Worm (Caenorhabditis elegans) whole organism, L4 larva: ENCODE results near the gene Y54F10AR.2.

Source experiments
- D1046.2 ChIP-seq: fragments of 200-800 bp; sonication (Bioruptor generic); IDR thresholded peaks from 2 replicates; pipeline ENCODE4 v1.3.6; 2022; ENCODE audit warnings: missing genetic modification characterization, missing compliant biosample characterization
- F37D6.2 ChIP-seq: sonication (generic microtip); optimal IDR thresholded peaks from 2 replicates; lab custom pipeline; 2016; ENCODE audit warnings: mild to moderate bottlenecking, missing genetic modification characterization, missing compliant biosample characterization
- F44E2.7 ChIP-seq: fragments of 200-800 bp; sonication (Bioruptor generic); IDR thresholded peaks from 2 replicates; pipeline ENCODE4 v2.1.2; 2022; ENCODE audit warnings: missing genetic modification characterization, missing compliant biosample characterization
- R02D3.7 ChIP-seq: fragments of 150-350 bp; sonication (generic microtip); optimal IDR thresholded peaks from 3 replicates; lab custom pipeline; 2014; ENCODE audit warnings: missing biosample characterization, missing genetic modification characterization
- T20F7.1 ChIP-seq: fragments of 200-800 bp; sonication (Bioruptor generic); optimal IDR thresholded peaks from 2 replicates; lab custom pipeline; 2018; ENCODE audit warnings: mild to moderate bottlenecking, missing genetic modification characterization, missing compliant biosample characterization
- T26A8.4 ChIP-seq: fragments of 200-800 bp; sonication (Bioruptor generic); IDR thresholded peaks from 2 replicates; pipeline ENCODE4 v1.3.6; 2022; ENCODE audit warnings: missing genetic modification characterization, missing compliant biosample characterization
- Y75B8A.6 ChIP-seq: fragments of 200-800 bp; sonication (Bioruptor generic); IDR thresholded peaks from 2 replicates; pipeline ENCODE4 v1.3.6; 2022; ENCODE audit warnings: missing genetic modification reagents, missing genetic modification characterization, missing compliant biosample characterization
- ZK337.2 ChIP-seq: fragments of 200-800 bp; sonication (Bioruptor generic); IDR thresholded peaks from 2 replicates; pipeline ENCODE4 v1.3.6; 2022; ENCODE audit warnings: missing genetic modification reagents, missing genetic modification characterization, missing compliant biosample characterization
- ZK546.5 ChIP-seq, 2 experiments: sonication (generic microtip); optimal IDR thresholded peaks; 2 replicates each; lab custom pipeline; 2017; ENCODE audit warnings: missing biosample characterization in 2 of 2, missing genetic modification characterization in 2 of 2
- aha-1 ChIP-seq: fragments of 150-350 bp; peaks from one replicate; lab custom pipeline; 2014; ENCODE audit warnings: missing biosample characterization, missing genetic modification characterization
- attf-4 ChIP-seq: sonication (generic microtip); optimal IDR thresholded peaks from 3 replicates; lab custom pipeline; 2017; ENCODE audit warnings: missing biosample characterization, missing genetic modification characterization
- ceh-28 ChIP-seq: fragments of 150-350 bp; optimal IDR thresholded peaks from 2 replicates; lab custom pipeline; 2014; ENCODE audit warnings: missing biosample characterization, missing genetic modification reagents, missing genetic modification characterization
- ceh-32 ChIP-seq: sonication (generic microtip); optimal IDR thresholded peaks from 2 replicates; lab custom pipeline; 2016; ENCODE audit warnings: mild to moderate bottlenecking, missing genetic modification characterization, missing compliant biosample characterization; ENCODE audit not compliant: poor library complexity
- ceh-82 ChIP-seq: sonication (generic microtip); optimal IDR thresholded peaks from 2 replicates; lab custom pipeline; 2017; ENCODE audit warnings: missing biosample characterization, missing genetic modification characterization
- daf-12 ChIP-seq: fragments of 150-350 bp; optimal IDR thresholded peaks from 2 replicates; lab custom pipeline; 2014; ENCODE audit warnings: missing biosample characterization, missing genetic modification reagents, missing genetic modification characterization
- daf-16 ChIP-seq, 3 experiments: sonication (generic microtip); optimal IDR thresholded peaks; 2 replicates each; lab custom pipeline; 2016 to 2017; ENCODE audit warnings: missing genetic modification characterization in 3 of 3, missing genetic modification reagents in 3 of 3, mild to moderate bottlenecking in 2 of 3, missing compliant biosample characterization in 2 of 3, missing biosample characterization in 1 of 3, moderate library complexity in 1 of 3
- daf-19 ChIP-seq: fragments of 200-800 bp; sonication (Bioruptor generic); conservative IDR thresholded peaks from 2 replicates; pipeline ENCODE4 v1.3.6; 2022; ENCODE audit warnings: missing genetic modification characterization, missing compliant biosample characterization
- dmd-9 ChIP-seq: fragments of 200-800 bp; sonication (Bioruptor generic); IDR thresholded peaks from 2 replicates; pipeline ENCODE4 v1.3.6; 2022; ENCODE audit warnings: missing genetic modification reagents, missing genetic modification characterization, missing compliant biosample characterization
- fkh-10 ChIP-seq: fragments of 150-350 bp; optimal IDR thresholded peaks from 2 replicates; lab custom pipeline; 2014; ENCODE audit warnings: missing biosample characterization, missing genetic modification reagents, missing genetic modification characterization
- fos-1 ChIP-seq: fragments of 150-350 bp; optimal IDR thresholded peaks from 2 replicates; lab custom pipeline; 2014; ENCODE audit warnings: missing biosample characterization, missing genetic modification characterization
- hif-1 ChIP-seq, 2 experiments: sonication (generic microtip); optimal IDR thresholded peaks; 2 replicates each; lab custom pipeline; 2016 to 2017; ENCODE audit warnings: missing compliant biosample characterization in 2 of 2, missing genetic modification characterization in 2 of 2, missing genetic modification reagents in 2 of 2, missing genotype in 2 of 2, mild to moderate bottlenecking in 1 of 2
- hlh-11 ChIP-seq: fragments of 200-800 bp; sonication (Bioruptor generic); optimal IDR thresholded peaks from 2 replicates; lab custom pipeline; 2018; ENCODE audit warnings: mild to moderate bottlenecking, missing genetic modification characterization, missing compliant biosample characterization
- hlh-30 ChIP-seq: sonication (generic microtip); optimal IDR thresholded peaks from 2 replicates; lab custom pipeline; 2017; ENCODE audit warnings: antibody characterized with exemption, mild to moderate bottlenecking, missing genetic modification characterization, missing compliant biosample characterization; ENCODE audit not compliant: insufficient read depth
- hmg-1.1 ChIP-seq: fragments of 200-800 bp; sonication (Bioruptor generic); IDR thresholded peaks from 2 replicates; pipeline ENCODE4 v1.3.6; 2022; ENCODE audit warnings: missing genetic modification reagents, missing genetic modification characterization, missing compliant biosample characterization
- jun-1 ChIP-seq: fragments of 150-350 bp; optimal IDR thresholded peaks from 2 replicates; lab custom pipeline; 2014; ENCODE audit warnings: missing biosample characterization, missing genetic modification reagents, missing genetic modification characterization
- lim-7 ChIP-seq: fragments of 200-800 bp; sonication (Bioruptor generic); IDR thresholded peaks from 2 replicates; pipeline ENCODE4 v1.3.6; 2022; ENCODE audit warnings: missing genetic modification characterization, missing compliant biosample characterization
- lin-1 ChIP-seq: fragments of 200-800 bp; sonication (Bioruptor generic); IDR thresholded peaks from 2 replicates; pipeline ENCODE4 v1.3.6; 2022; ENCODE audit warnings: missing genetic modification reagents, missing genetic modification characterization, missing compliant biosample characterization
- lin-13 ChIP-seq: fragments of 150-350 bp; optimal IDR thresholded peaks from 2 replicates; lab custom pipeline; 2014; ENCODE audit warnings: missing biosample characterization, missing genetic modification reagents, missing genetic modification characterization
- lin-15B ChIP-seq: fragments of 150-350 bp; sonication (generic microtip); optimal IDR thresholded peaks from 3 replicates; lab custom pipeline; 2014; ENCODE audit warnings: missing biosample characterization, missing genetic modification characterization
- lsy-2 ChIP-seq, 2 experiments: fragments of 150-350 bp in 1 of 2; sonication (generic microtip) in 1 of 2; optimal IDR thresholded peaks; 2 replicates each; lab custom pipeline; 2014 to 2017; ENCODE audit warnings: missing biosample characterization in 2 of 2, missing genetic modification characterization in 2 of 2
- madf-5 ChIP-seq, 2 experiments: fragments of 200-800 bp; sonication (Bioruptor generic); IDR thresholded peaks; 2 replicates each; pipeline ENCODE4 v1.3.6; 2022; ENCODE audit warnings: missing compliant biosample characterization in 2 of 2, missing genetic modification characterization in 2 of 2
- mdl-1 ChIP-seq, 2 experiments: fragments of 150-350 bp in 1 of 2; sonication (generic microtip) in 1 of 2; optimal IDR thresholded peaks; 2 replicates each; lab custom pipeline; 2014 to 2017; ENCODE audit warnings: missing biosample characterization in 2 of 2, missing genetic modification characterization in 2 of 2
- mep-1 ChIP-seq: fragments of 150-350 bp; sonication (generic microtip); optimal IDR thresholded peaks from 3 replicates; lab custom pipeline; 2014; ENCODE audit warnings: missing biosample characterization, missing genetic modification characterization
- mxl-3 ChIP-seq: fragments of 200-800 bp; sonication (Bioruptor generic); optimal IDR thresholded peaks from 2 replicates; lab custom pipeline; 2018; ENCODE audit warnings: mild to moderate bottlenecking, missing genetic modification characterization, missing compliant biosample characterization
- nhr-25 ChIP-seq: sonication (generic microtip); optimal IDR thresholded peaks from 2 replicates; lab custom pipeline; 2017; ENCODE audit warnings: missing genetic modification characterization, mild to moderate bottlenecking, missing compliant biosample characterization, antibody characterized with exemption, moderate library complexity, borderline replicate concordance; ENCODE audit not compliant: insufficient read depth
- nhr-48 ChIP-seq: sonication (generic microtip); optimal IDR thresholded peaks from 2 replicates; lab custom pipeline; 2016; ENCODE audit warnings: mild to moderate bottlenecking, missing genetic modification characterization, missing compliant biosample characterization
- rbr-2 ChIP-seq: sonication (generic microtip); optimal IDR thresholded peaks from 2 replicates; lab custom pipeline; 2016; ENCODE audit warnings: missing genotype, missing genetic modification characterization, missing compliant biosample characterization
- saeg-2 ChIP-seq: fragments of 200-800 bp; sonication (Bioruptor generic); IDR thresholded peaks from 2 replicates; pipeline ENCODE4 v1.3.6; 2022; ENCODE audit warnings: missing genetic modification reagents, missing genetic modification characterization, missing compliant biosample characterization
- set-16 ChIP-seq: fragments of 200-800 bp; sonication (Bioruptor generic); IDR thresholded peaks from 2 replicates; pipeline ENCODE4 v1.3.6; 2022; ENCODE audit warnings: missing genetic modification reagents, missing genetic modification characterization, missing compliant biosample characterization
- tag-97 ChIP-seq: fragments of 200-800 bp; sonication (Bioruptor generic); IDR thresholded peaks from 2 replicates; pipeline ENCODE4 v1.3.6; 2022; ENCODE audit warnings: missing genetic modification characterization, missing compliant biosample characterization
- unc-62 ChIP-seq, 3 experiments: fragments of 150-350 bp in 1 of 3; sonication (generic microtip); optimal IDR thresholded peaks in 2 of 3; peaks in 1 of 3; 1 replicate in 1 of 3; 2 replicates in 2 of 3; lab custom pipeline; 2014 to 2017; ENCODE audit warnings: missing biosample characterization in 3 of 3, missing genetic modification characterization in 3 of 3, missing genetic modification reagents in 3 of 3, missing genotype in 1 of 3
- zfp-2 ChIP-seq: sonication (generic microtip); optimal IDR thresholded peaks from 2 replicates; lab custom pipeline; 2016; ENCODE audit warnings: mild to moderate bottlenecking, missing genetic modification characterization, missing compliant biosample characterization
- zfp-3 ChIP-seq: fragments of 200-800 bp; sonication (Bioruptor generic); conservative IDR thresholded peaks from 2 replicates; pipeline ENCODE4 v1.3.6; 2022; ENCODE audit warnings: missing genetic modification reagents, missing genetic modification characterization, missing compliant biosample characterization
- zip-2 ChIP-seq: fragments of 150-350 bp; optimal IDR thresholded peaks from 2 replicates; lab custom pipeline; 2014; ENCODE audit warnings: missing biosample characterization, missing genetic modification characterization

Gene Y54F10AR.2

DNA sequence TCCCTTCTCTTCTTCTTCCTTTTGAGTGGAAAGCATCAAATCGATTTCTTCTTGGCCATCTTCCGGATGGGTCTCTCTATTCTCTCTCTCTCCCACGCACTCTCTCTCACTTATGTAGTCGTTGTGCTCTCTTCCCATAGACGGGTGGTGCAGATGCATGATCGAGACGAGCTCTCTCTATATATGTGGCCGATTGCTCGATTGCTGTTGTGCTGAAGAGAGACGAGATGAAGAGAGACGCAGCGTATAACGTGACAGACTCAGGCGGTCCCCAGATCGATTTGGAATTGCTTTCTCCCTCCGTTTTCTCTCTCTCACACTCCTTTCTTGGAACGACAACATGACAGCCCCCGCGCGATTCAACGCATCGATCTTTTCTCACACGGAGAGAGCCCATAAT is 38.6 kb downstream of the Y54F10AR.2 start:
- TF ChIP-seq T20F7.1 (GFP tag; lab: Kevin White, UChicago) (no peak), hlh-30 (tag; lab: Kevin White, UChicago) (peak; percentile 88), hlh-11 (tag; lab: Kevin White, UChicago) (no peak), mep-1 (tag; lab: Kevin White, UChicago) (peak; percentile 44), nhr-48 (tag; lab: Kevin White, UChicago) (no peak), F37D6.2 (tag; lab: Kevin White, UChicago) (peak; percentile 77), hmg-1.1 (peak; percentile 31; the same call in 1 of the 2 replicates), set-16 (peak; percentile 44; the same call in 1 of the 2 replicates), unc-62 (GFP tag; optimal IDR thresholded peaks at IDR 0.05 in 1 of 2; lab: Kevin White, UChicago) (peak in 1 of 2 experiments; percentile 49), unc-62 (tag; optimal IDR thresholded peaks at IDR 0.05; lab: Kevin White, UChicago) (no peak), hif-1 (tag; optimal IDR thresholded peaks at IDR 0.05; lab: Kevin White, UChicago) (peak in 1 of 2 experiments; percentile 14), rbr-2 (peak; percentile 65), mdl-1 (tag; optimal IDR thresholded peaks at IDR 0.05; lab: Kevin White, UChicago) (peak in 1 of 2 experiments; percentile 45), lsy-2 (tag; optimal IDR thresholded peaks at IDR 0.05; lab: Kevin White, UChicago) (peak; percentile 41 to 63)

DNA sequence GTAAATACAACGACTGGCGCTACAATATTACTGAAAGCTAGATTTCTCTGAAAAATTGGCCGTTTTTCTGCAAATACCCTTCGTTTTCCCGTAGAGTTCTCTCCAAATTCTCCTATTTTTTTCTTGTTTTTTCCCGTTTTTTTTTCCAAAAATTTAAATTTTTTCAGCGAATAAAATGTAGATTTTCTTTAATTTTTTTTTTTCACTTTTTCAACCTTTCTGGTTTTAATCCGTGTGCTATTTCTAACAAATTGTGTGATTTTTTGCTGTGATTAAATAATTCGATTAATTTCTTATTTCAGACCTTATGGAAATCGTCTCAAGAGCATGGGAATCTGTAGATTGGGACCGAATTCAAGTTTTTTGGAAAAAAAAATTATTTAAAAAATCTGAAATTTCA is 41.0 kb downstream of the Y54F10AR.2 start, which contains the start of gene cone-1:
cone-1 (plus strand) TSS at position 301 of the 400 bp plus-strand sequence.
- TF ChIP-seq aha-1: peak; percentile 27
- no peak for TF ChIP-seq mep-1 (tag; lab: Kevin White, UChicago)
- TF ChIP-seq, all 104 proteins: peak for 1

DNA sequence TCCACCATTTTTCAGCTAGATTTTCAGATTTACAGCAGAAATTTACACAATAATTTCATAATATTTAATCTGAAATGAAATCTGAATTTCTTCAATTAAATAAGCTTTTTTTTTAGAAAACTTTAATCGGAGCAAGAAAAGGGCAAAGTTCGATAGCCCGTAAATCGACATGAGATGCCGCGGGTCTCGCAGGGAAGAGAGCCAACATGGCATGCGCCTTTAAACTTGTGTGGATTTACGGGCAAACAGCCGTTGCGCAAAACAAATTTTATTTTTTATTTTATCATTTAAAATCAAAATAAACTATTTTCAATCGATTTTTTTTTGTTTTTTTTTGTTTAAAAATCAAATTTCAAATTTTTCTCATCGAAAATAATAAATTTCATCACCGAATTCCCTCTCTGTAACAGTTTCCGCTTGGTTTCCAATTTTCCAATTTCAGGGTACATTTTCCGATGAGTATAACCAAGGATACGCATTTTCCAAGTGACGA is 42.7 kb downstream of the Y54F10AR.2 start, which contains the start of the genes Y54F10AM.15, rbc-2 and ndua-8:
Y54F10AM.15 (minus strand) TSS at position 59 of the 493 bp plus-strand sequence.
rbc-2 (minus strand) TSS at position 69 of the 493 bp plus-strand sequence.
ndua-8 (plus strand) TSS at position 443 of the 493 bp plus-strand sequence.
- TF ChIP-seq set-16 (no peak), mdl-1 (tag; optimal IDR thresholded peaks at IDR 0.05; lab: Kevin White, UChicago) (peak; percentile 28 to 68), lin-13 (GFP tag; lab: Kevin White, UChicago) (peak; percentile 92), fkh-10 (GFP tag; lab: Kevin White, UChicago) (peak; percentile 92), nhr-48 (tag; lab: Kevin White, UChicago) (no peak), lin-15B (tag; lab: Kevin White, UChicago) (peak; percentile 62), attf-4 (tag; lab: Kevin White, UChicago) (no peak), daf-19 (GFP tag; lab: Robert Waterston, UW) (no peak), R02D3.7 (tag; lab: Kevin White, UChicago) (peak; percentile 99), lsy-2 (tag; optimal IDR thresholded peaks at IDR 0.05; lab: Kevin White, UChicago) (peak; percentile 86 to 96), ZK546.5 (tag; optimal IDR thresholded peaks at IDR 0.05; lab: Kevin White, UChicago) (peak in 1 of 2 experiments; percentile 64), tag-97 (GFP tag; lab: Robert Waterston, UW) (no peak), ceh-82 (tag; lab: Kevin White, UChicago) (no peak), zfp-3 (GFP tag; lab: Robert Waterston, UW) (peak; percentile 67; the same call in 1 of the 2 replicates), ZK337.2 (no peak), ceh-32 (tag; lab: Kevin White, UChicago) (no peak), lin-1 (no peak), saeg-2 (GFP tag; lab: Robert Waterston, UW) (no peak), fos-1 (tag; lab: Kevin White, UChicago) (no peak), lim-7 (GFP tag; lab: Robert Waterston, UW) (no peak), zip-2 (no peak), dmd-9 (GFP tag; lab: Robert Waterston, UW) (peak; percentile 71; the same call in 1 of the 2 replicates), madf-5 (GFP tag; IDR thresholded peaks at IDR 0.05; lab: Robert Waterston, UW) (no peak), zfp-2 (tag; lab: Kevin White, UChicago) (peak; percentile 84), D1046.2 (GFP tag; lab: Robert Waterston, UW) (no peak), nhr-25 (tag; lab: Kevin White, UChicago) (peak; percentile 75), daf-12 (no peak), mxl-3 (GFP tag; lab: Kevin White, UChicago) (no peak), Y75B8A.6 (no peak), T26A8.4 (GFP tag; lab: Robert Waterston, UW) (peak; percentile 90), jun-1 (tag; lab: Kevin White, UChicago) (no peak), hlh-30 (tag; lab: Kevin White, UChicago) (peak; percentile 93), F44E2.7 (GFP tag; lab: Robert Waterston, UW) (no peak), daf-16 (GFP tag; optimal IDR thresholded peaks at IDR 0.05; lab: Kevin White, UChicago) (peak in 1 of 2 experiments; percentile 32), daf-16 (tag; optimal IDR thresholded peaks at IDR 0.05; lab: Kevin White, UChicago) (peak; percentile 67), ceh-28 (tag; lab: Kevin White, UChicago) (no peak)
